Fruit fly (Drosophila melanogaster): ENCODE measurements around the gene Pli.

Pli gene

DNA sequence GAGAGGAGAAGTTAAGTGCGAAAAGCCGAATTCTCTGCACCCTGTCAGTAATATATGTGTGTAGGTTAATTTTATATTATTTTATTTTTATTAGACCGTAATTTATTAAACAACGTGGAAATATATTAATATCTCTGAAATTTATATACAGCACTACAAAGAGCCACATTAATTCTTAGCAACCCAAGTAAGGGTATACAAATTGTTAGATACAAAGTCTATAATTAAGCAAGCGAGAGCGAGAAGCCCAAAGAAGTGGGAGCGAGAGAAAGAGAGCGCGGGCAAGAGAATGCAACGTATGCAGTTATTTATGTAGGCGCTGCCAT is 2.8 kb downstream of the Pli start (continued):
- TF ChIP-seq otp (GFP tag; IDR thresholded peaks at IDR 0.05) (peak; percentile 94), HHEX (GFP tag; optimal IDR thresholded peaks at IDR 0.05) (peak; percentile 81), CG7963 (GFP tag; IDR thresholded peaks at IDR 0.05; ENCODE audit: partially characterized antibody) (no peak), CG10431 (GFP tag; optimal IDR thresholded peaks at IDR 0.05) (peak; percentile 88), Doc2 (GFP tag; IDR thresholded peaks at IDR 0.05) (no peak), Bdp1 (GFP tag; optimal IDR thresholded peaks at IDR 0.05) (peak; percentile 55), H2.0 (GFP tag; IDR thresholded peaks at IDR 0.05) (peak; percentile 94), br (optimal IDR thresholded peaks at IDR 0.05) (no peak), hbn (GFP tag; IDR thresholded peaks at IDR 0.05; ENCODE audit: partially characterized antibody) (no peak), p53 (GFP tag; optimal IDR thresholded peaks at IDR 0.05) (no peak), tna (GFP tag; IDR thresholded peaks at IDR 0.05; ENCODE audit: partially characterized antibody) (no peak), Hr39 (optimal IDR thresholded peaks at IDR 0.05) (no peak), salm (tag; optimal IDR thresholded peaks at IDR 0.05) (peak; percentile 89), usp (GFP tag; optimal IDR thresholded peaks at IDR 0.05) (no peak), wdn (GFP tag; IDR thresholded peaks at IDR 0.05) (peak; percentile 76), en (GFP tag; optimal IDR thresholded peaks at IDR 0.05) (no peak), CG18476 (GFP tag; optimal IDR thresholded peaks at IDR 0.05) (peak; percentile 89), hkb (optimal IDR thresholded peaks at IDR 0.05) (no peak), hkb (GFP tag; IDR thresholded peaks at IDR 0.05) (peak; percentile 95), CG13424 (tag; optimal IDR thresholded peaks at IDR 0.05) (peak; percentile 95), chm (GFP tag; IDR thresholded peaks at IDR 0.05) (peak; percentile 96; the same call in 1 of the 2 replicates), CG31224 (GFP tag; IDR thresholded peaks at IDR 0.05) (peak; percentile 77), Nf-YA (GFP tag; IDR thresholded peaks at IDR 0.05) (peak; percentile 84), Max (GFP tag; optimal IDR thresholded peaks at IDR 0.05) (peak; percentile 89), Bteb2 (GFP tag; optimal IDR thresholded peaks at IDR 0.05) (peak; percentile 22), caup (GFP tag; optimal IDR thresholded peaks at IDR 0.05; ENCODE audit: severe bottlenecking) (peak; percentile 80), CG7987 (GFP tag; optimal IDR thresholded peaks at IDR 0.05) (peak; percentile 56), CkIIα-i1 (GFP tag; IDR thresholded peaks at IDR 0.05) (no peak), ewg (GFP tag; optimal IDR thresholded peaks at IDR 0.05) (peak; percentile 85), CG3163 (GFP tag; optimal IDR thresholded peaks at IDR 0.05) (no peak), CG6765 (GFP tag; optimal IDR thresholded peaks at IDR 0.05) (peak; percentile 35), Pdp1 (GFP tag; optimal IDR thresholded peaks at IDR 0.05) (peak; percentile 52 to 69), HLH4C (GFP tag; IDR thresholded peaks at IDR 0.05; ENCODE audit: partially characterized antibody) (no peak), Atf6 (GFP tag; IDR thresholded peaks at IDR 0.05) (peak; percentile 80), Dref (GFP tag; IDR thresholded peaks at IDR 0.05) (no peak), dimm (GFP tag; IDR thresholded peaks at IDR 0.05) (peak; percentile 87), CG17328 (GFP tag; IDR thresholded peaks at IDR 0.05) (peak; percentile 97), yki (optimal IDR thresholded peaks at IDR 0.05) (no peak), CG9932 (GFP tag; IDR thresholded peaks at IDR 0.05) (peak; percentile 68), Atf-2 (GFP tag; optimal IDR thresholded peaks at IDR 0.05) (peak; percentile 35), Lpt (GFP tag; optimal IDR thresholded peaks at IDR 0.05) (no peak), CG7745 (tag; optimal IDR thresholded peaks at IDR 0.05) (peak; percentile 94), dmrt99B (tag; optimal IDR thresholded peaks at IDR 0.05) (peak; percentile 94), CG6272 (GFP tag; IDR thresholded peaks at IDR 0.05) (peak; percentile 88), B-H2 (GFP tag; optimal IDR thresholded peaks at IDR 0.05) (no peak), Six4 (GFP tag; optimal IDR thresholded peaks at IDR 0.05) (peak; percentile 90), CG3281 (GFP tag; optimal IDR thresholded peaks at IDR 0.05) (peak; percentile 72), gsb (GFP tag; IDR thresholded peaks at IDR 0.05) (peak; percentile 72), Dip2 (GFP tag; IDR thresholded peaks at IDR 0.05) (no peak), ranshi (GFP tag; IDR thresholded peaks at IDR 0.05) (peak; percentile 91), CG12769 (tag; optimal IDR thresholded peaks at IDR 0.05) (peak; percentile 53), Awh (GFP tag; IDR thresholded peaks at IDR 0.05) (peak; percentile 96), hb (GFP tag; IDR thresholded peaks at IDR 0.05; ENCODE audit: partially characterized antibody) (no peak)

Measured in whole organism, embryonic.